Fruit fly (Drosophila melanogaster) whole organism, embryonic: ENCODE data around the gene Bet3.

Experiments used
- Aef1 ChIP-seq: fragments of 200-800 bp; sonication (Bioruptor generic); IDR thresholded peaks from 3 replicates; pipeline ENCODE4 v1.3.6; 2022; ENCODE audit warnings: missing biosample characterization, missing genetic modification characterization
- Atf-2 ChIP-seq: fragments of 200-800 bp; sonication (Bioruptor generic); optimal IDR thresholded peaks from 2 replicates; lab custom pipeline; 2016; ENCODE audit warnings: missing biosample characterization, missing genetic modification characterization
- CG10274 ChIP-seq: fragments of 200-800 bp; sonication (Bioruptor generic); optimal IDR thresholded peaks from 3 replicates; lab custom pipeline; 2017; ENCODE audit warnings: missing biosample characterization, mild to moderate bottlenecking, missing genetic modification characterization
- CG10462 ChIP-seq: fragments of 200-800 bp; sonication (Bioruptor generic); optimal IDR thresholded peaks from 2 replicates; lab custom pipeline; 2016; ENCODE audit warnings: missing biosample characterization, missing genetic modification characterization
- CG10565 ChIP-seq: fragments of 200-800 bp; sonication (Bioruptor generic); optimal IDR thresholded peaks from 3 replicates; lab custom pipeline; 2016; ENCODE audit warnings: missing biosample characterization, mild to moderate bottlenecking, missing genetic modification characterization
- CG11093 ChIP-seq: fragments of 200-800 bp; sonication (Bioruptor generic); IDR thresholded peaks from 3 replicates; pipeline ENCODE4 v1.3.6; 2022; ENCODE audit warnings: missing biosample characterization, missing genetic modification characterization
- CG12071 ChIP-seq: fragments of 200-800 bp; sonication (Bioruptor generic); optimal IDR thresholded peaks from 3 replicates; lab custom pipeline; 2018; ENCODE audit warnings: missing biosample characterization, mild to moderate bottlenecking, missing genetic modification characterization
- CG12236 ChIP-seq: fragments of 200-800 bp; sonication (Bioruptor generic); optimal IDR thresholded peaks from 2 replicates; lab custom pipeline; 2016; ENCODE audit warnings: missing biosample characterization, missing genetic modification characterization
- CG13123 ChIP-seq: fragments of 200-800 bp; sonication (Bioruptor generic); optimal IDR thresholded peaks from 2 replicates; lab custom pipeline; 2016; ENCODE audit warnings: missing biosample characterization, missing genetic modification characterization
- CG14860 ChIP-seq: fragments of 200-800 bp; sonication (Bioruptor generic); IDR thresholded peaks from 3 replicates; pipeline ENCODE4 v1.3.6; 2022; ENCODE audit warnings: missing biosample characterization, missing genetic modification characterization; ENCODE audit not compliant: partially characterized antibody
- CG15011 ChIP-seq: fragments of 200-800 bp; sonication (Bioruptor generic); optimal IDR thresholded peaks from 3 replicates; lab custom pipeline; 2018; ENCODE audit warnings: missing biosample characterization, mild to moderate bottlenecking, missing genetic modification characterization
- CG17359 ChIP-seq: fragments of 200-800 bp; sonication (Bioruptor generic); optimal IDR thresholded peaks from 3 replicates; lab custom pipeline; 2018; ENCODE audit warnings: missing biosample characterization, mild to moderate bottlenecking, missing genetic modification characterization, moderate library complexity
- CG18011 ChIP-seq: fragments of 200-800 bp; sonication (Bioruptor generic); optimal IDR thresholded peaks from 2 replicates; lab custom pipeline; 2017; ENCODE audit warnings: missing biosample characterization, missing genetic modification characterization, mild to moderate bottlenecking, moderate library complexity, missing genotype
- CG2889 ChIP-seq: fragments of 200-800 bp; sonication (Bioruptor generic); IDR thresholded peaks from 3 replicates; pipeline ENCODE4 v1.3.6; 2022; ENCODE audit warnings: missing biosample characterization, missing genetic modification characterization
- CG30403 ChIP-seq: fragments of 200-800 bp; sonication (Bioruptor generic); optimal IDR thresholded peaks from 3 replicates; lab custom pipeline; 2016; ENCODE audit warnings: missing biosample characterization, missing genetic modification characterization
- CG3281 ChIP-seq: fragments of 200-800 bp; sonication (Bioruptor generic); optimal IDR thresholded peaks from 3 replicates; lab custom pipeline; 2017; ENCODE audit warnings: missing biosample characterization, mild to moderate bottlenecking, missing genetic modification characterization
- CG4854 ChIP-seq: fragments of 200-800 bp; sonication (Bioruptor generic); optimal IDR thresholded peaks from 2 replicates; lab custom pipeline; 2016; ENCODE audit warnings: missing biosample characterization, missing genetic modification characterization, inconsistent platforms
- CG6683 ChIP-seq: fragments of 200-800 bp; sonication (Bioruptor generic); optimal IDR thresholded peaks from 2 replicates; lab custom pipeline; 2017; ENCODE audit warnings: missing biosample characterization, mild to moderate bottlenecking, missing genetic modification characterization, missing genetic modification reagents
- CG6765 ChIP-seq: fragments of 200-800 bp; sonication (Bioruptor generic); optimal IDR thresholded peaks from 3 replicates; lab custom pipeline; 2017; ENCODE audit warnings: missing biosample characterization, mild to moderate bottlenecking, missing genetic modification characterization
- CG7271 ChIP-seq: fragments of 200-800 bp; sonication (Bioruptor generic); optimal IDR thresholded peaks from 2 replicates; lab custom pipeline; 2018; ENCODE audit warnings: missing biosample characterization, mild to moderate bottlenecking, missing genetic modification characterization, moderate library complexity
- CG7372 ChIP-seq: fragments of 200-800 bp; sonication (Bioruptor generic); IDR thresholded peaks from 2 replicates; pipeline ENCODE4 v1.3.6; 2022; ENCODE audit warnings: missing biosample characterization, missing genetic modification characterization
- CG8359 ChIP-seq: fragments of 200-800 bp; sonication (Bioruptor generic); optimal IDR thresholded peaks from 2 replicates; lab custom pipeline; 2017; ENCODE audit warnings: missing biosample characterization, mild to moderate bottlenecking, missing genetic modification characterization, borderline replicate concordance
- CG8944 ChIP-seq: fragments of 200-800 bp; sonication (Bioruptor generic); optimal IDR thresholded peaks from 3 replicates; lab custom pipeline; 2016; ENCODE audit warnings: missing biosample characterization, missing genetic modification characterization
- CG9876 ChIP-seq: fragments of 200-800 bp; sonication (Bioruptor generic); optimal IDR thresholded peaks from 2 replicates; lab custom pipeline; 2016; ENCODE audit warnings: missing biosample characterization, missing genetic modification characterization
- Doc2 ChIP-seq: fragments of 200-800 bp; sonication (Bioruptor generic); IDR thresholded peaks from 2 replicates; pipeline ENCODE4 v1.3.6; 2022; ENCODE audit warnings: missing biosample characterization, missing genetic modification characterization
- Hand ChIP-seq: fragments of 200-800 bp; sonication (Bioruptor generic); optimal IDR thresholded peaks from 2 replicates; lab custom pipeline; 2017; ENCODE audit warnings: mild to moderate bottlenecking, missing biosample characterization, missing genetic modification reagents, missing genetic modification characterization
- Hey ChIP-seq: fragments of 200-800 bp; sonication (Bioruptor generic); optimal IDR thresholded peaks from 3 replicates; lab custom pipeline; 2018; ENCODE audit warnings: missing biosample characterization, mild to moderate bottlenecking, missing genetic modification characterization
- Oaz ChIP-seq: fragments of 200-800 bp; sonication (Bioruptor generic); IDR thresholded peaks from 2 replicates; pipeline ENCODE4 v1.3.6; 2022; ENCODE audit warnings: missing biosample characterization, missing genetic modification characterization
- Xbp1 ChIP-seq: fragments of 200-800 bp; sonication (Bioruptor generic); optimal IDR thresholded peaks from 3 replicates; lab custom pipeline; 2016; ENCODE audit warnings: missing biosample characterization, mild to moderate bottlenecking, missing genetic modification characterization
- abd-A ChIP-seq: fragments of 200-800 bp; sonication (Bioruptor generic); optimal IDR thresholded peaks from 3 replicates; lab custom pipeline; 2019; ENCODE audit warnings: missing biosample characterization, mild to moderate bottlenecking, missing genetic modification characterization, moderate library complexity
- ato ChIP-seq: fragments of 200-800 bp; sonication (Bioruptor generic); IDR thresholded peaks from 2 replicates; pipeline ENCODE4 v1.3.6; 2022; ENCODE audit warnings: missing biosample characterization, missing genetic modification characterization; ENCODE audit not compliant: partially characterized antibody
- br ChIP-seq: fragments of >200 bp; optimal IDR thresholded peaks from 2 replicates; lab custom pipeline; 2017
- cad ChIP-seq: fragments of >200 bp; optimal IDR thresholded peaks from 2 replicates; lab custom pipeline; 2017; ENCODE audit warnings: missing biosample characterization, missing genetic modification characterization
- crp ChIP-seq, 2 experiments: fragments of 200-800 bp; sonication (Bioruptor generic); optimal IDR thresholded peaks; 2 replicates in 1 of 2; 3 replicates in 1 of 2; lab custom pipeline; 2017; ENCODE audit warnings: missing biosample characterization in 2 of 2, missing genetic modification characterization in 2 of 2, mild to moderate bottlenecking in 1 of 2, moderate library complexity in 1 of 2
- ems ChIP-seq: fragments of 200-800 bp; sonication (Bioruptor generic); optimal IDR thresholded peaks from 3 replicates; lab custom pipeline; 2016; ENCODE audit warnings: missing biosample characterization, missing genetic modification characterization
- eve ChIP-seq, 2 experiments: fragments of >200 bp; optimal IDR thresholded peaks; 2 replicates each; lab custom pipeline; 2017; ENCODE audit warnings: missing biosample characterization in 2 of 2, missing genetic modification characterization in 2 of 2
- fd3F ChIP-seq: fragments of 200-800 bp; sonication (Bioruptor generic); optimal IDR thresholded peaks from 2 replicates; lab custom pipeline; 2018; ENCODE audit warnings: missing biosample characterization, mild to moderate bottlenecking, missing genetic modification characterization, moderate library complexity
- gfzf ChIP-seq: fragments of 200-800 bp; sonication (Bioruptor generic); optimal IDR thresholded peaks from 2 replicates; lab custom pipeline; 2016; ENCODE audit warnings: missing biosample characterization, mild to moderate bottlenecking, missing genetic modification characterization, moderate library complexity
- hbn ChIP-seq: fragments of 200-800 bp; sonication (Bioruptor generic); IDR thresholded peaks from 2 replicates; pipeline ENCODE4 v1.3.6; 2022; ENCODE audit warnings: missing biosample characterization, missing genetic modification characterization; ENCODE audit not compliant: partially characterized antibody
- lab ChIP-seq: fragments of 200-800 bp; sonication (Bioruptor generic); optimal IDR thresholded peaks from 3 replicates; lab custom pipeline; 2017; ENCODE audit warnings: missing biosample characterization, missing genetic modification characterization, mild to moderate bottlenecking, moderate library complexity, missing genetic modification reagents
- lilli ChIP-seq: fragments of 200-800 bp; sonication (Bioruptor generic); optimal IDR thresholded peaks from 3 replicates; lab custom pipeline; 2016; ENCODE audit warnings: missing biosample characterization, missing genetic modification characterization
- mld ChIP-seq: fragments of 200-800 bp; sonication (Bioruptor generic); IDR thresholded peaks from 3 replicates; pipeline ENCODE4 v1.3.6; 2022; ENCODE audit warnings: missing biosample characterization, missing genetic modification characterization; ENCODE audit not compliant: partially characterized antibody
- nerfin-1 ChIP-seq: fragments of 200-800 bp; sonication (Bioruptor generic); optimal IDR thresholded peaks from 3 replicates; lab custom pipeline; 2019; ENCODE audit warnings: missing biosample characterization, mild to moderate bottlenecking, missing genetic modification characterization, moderate library complexity
- oc ChIP-seq: fragments of 200-800 bp; sonication (Bioruptor generic); optimal IDR thresholded peaks from 2 replicates; lab custom pipeline; 2018; ENCODE audit warnings: missing biosample characterization, mild to moderate bottlenecking, missing genetic modification characterization, moderate library complexity
- pb ChIP-seq: fragments of 200-800 bp; sonication (Bioruptor generic); optimal IDR thresholded peaks from 3 replicates; lab custom pipeline; 2016; ENCODE audit warnings: missing biosample characterization, missing genetic modification characterization
- sima ChIP-seq: fragments of 200-800 bp; sonication (Bioruptor generic); optimal IDR thresholded peaks from 2 replicates; lab custom pipeline; 2016; ENCODE audit warnings: missing biosample characterization, missing genetic modification characterization
- trh ChIP-seq: fragments of 200-800 bp; sonication (Bioruptor generic); optimal IDR thresholded peaks from 2 replicates; lab custom pipeline; 2016; ENCODE audit warnings: missing biosample characterization, missing genetic modification characterization
- wdn ChIP-seq: fragments of 200-800 bp; sonication (Bioruptor generic); IDR thresholded peaks from 2 replicates; pipeline ENCODE4 v1.3.6; 2022; ENCODE audit warnings: missing biosample characterization, missing genetic modification characterization
- zfh1 ChIP-seq: fragments of 200-800 bp; sonication (Bioruptor generic); IDR thresholded peaks from 3 replicates; pipeline ENCODE4 v1.3.6; 2022; ENCODE audit warnings: missing biosample characterization, missing genetic modification characterization

Gene Bet3

DNA sequence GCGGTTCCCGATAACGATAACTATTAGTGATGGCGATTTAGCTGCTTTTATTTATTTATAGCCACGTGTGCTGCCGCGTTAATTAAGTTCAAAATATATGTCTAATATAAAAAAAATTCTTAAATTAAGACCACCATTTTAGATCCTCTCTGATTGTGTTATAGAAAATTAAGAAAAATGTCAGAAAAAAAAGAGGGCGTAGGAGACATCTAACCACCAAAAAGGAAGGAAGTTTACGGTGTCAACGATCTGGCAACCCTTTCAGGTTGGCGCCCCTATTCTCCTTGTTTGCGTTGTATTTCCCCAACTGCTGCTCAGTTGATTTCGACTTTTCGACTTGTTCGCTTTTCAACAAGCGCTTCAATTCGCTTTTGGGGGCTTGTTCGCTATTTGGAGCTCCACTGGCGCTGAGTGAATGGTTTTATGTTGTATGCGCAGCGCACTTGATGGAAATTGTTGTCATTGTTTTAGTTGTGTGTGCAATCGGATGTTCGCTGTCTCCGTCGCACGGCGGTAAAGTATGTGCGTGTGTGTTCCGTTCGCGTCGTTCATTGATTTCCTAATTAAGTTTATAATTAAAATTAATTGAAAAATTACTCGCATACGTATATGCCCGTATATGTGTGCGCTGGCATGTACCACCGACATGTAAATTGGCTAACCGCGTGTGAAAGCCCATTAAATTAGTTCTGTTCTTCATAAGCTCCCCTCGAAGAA, 18.9 kb upstream of the Bet3 start, which contains the start of the genes CG3434 and CG44838 (continued):
- TF ChIP-seq CG9876 (peak; percentile 35), CG13123 (GFP tag; lab: Kevin White, UChicago) (peak; percentile 74), hbn (GFP tag; lab: Robert Waterston, UW) (no peak), Xbp1 (GFP tag; lab: Kevin White, UChicago) (peak; percentile 88), lab (peak; percentile 85), Oaz (GFP tag; lab: Robert Waterston, UW) (no peak), CG6765 (peak; percentile 76), wdn (GFP tag; lab: Robert Waterston, UW) (peak; percentile 40; the same call in 1 of the 2 replicates), CG10274 (GFP tag; lab: Kevin White, UChicago) (peak; percentile 45), CG15011 (GFP tag; lab: Kevin White, UChicago) (peak; percentile 54), Atf-2 (GFP tag; lab: Kevin White, UChicago) (peak; percentile 19), trh (GFP tag; lab: Kevin White, UChicago) (peak; percentile 15), CG3281 (peak; percentile 79), CG10565 (GFP tag; lab: Kevin White, UChicago) (peak; percentile 11), ato (no peak), CG7271 (tag; lab: Kevin White, UChicago) (peak; percentile 23), CG7372 (GFP tag; lab: Robert Waterston, UW) (peak; percentile 57; the same call in 1 of the 2 replicates), CG4854 (GFP tag; lab: Kevin White, UChicago) (peak; percentile 48), CG2889 (GFP tag; lab: Robert Waterston, UW) (peak; percentile 60; the same call in 2 of the 3 replicates), gfzf (GFP tag; lab: Kevin White, UChicago) (peak; percentile 16), pb (GFP tag; lab: Kevin White, UChicago) (no peak), fd3F (peak; percentile 68), nerfin-1 (tag; lab: Kevin White, UChicago) (peak; percentile 68), CG8359 (GFP tag; lab: Kevin White, UChicago) (no peak), oc (tag; lab: Kevin White, UChicago) (peak; percentile 49), CG12071 (GFP tag; lab: Kevin White, UChicago) (peak; percentile 18), CG14860 (GFP tag; lab: Robert Waterston, UW) (no peak), zfh1 (peak; percentile 68; the same call in 2 of the 3 replicates), CG12236 (GFP tag; lab: Kevin White, UChicago) (peak; percentile 2), Aef1 (peak; percentile 57), CG18011 (GFP tag; lab: Kevin White, UChicago) (peak; percentile 58), abd-A (peak; percentile 80), CG11093 (peak; percentile 45; the same call in 1 of the 3 replicates), cad (GFP tag; lab: Kevin White, UChicago) (peak; percentile 15), CG17359 (peak; percentile 79), CG10462 (GFP tag; lab: Kevin White, UChicago) (peak; percentile 73), CG8944 (GFP tag; lab: Kevin White, UChicago) (peak; percentile 55), br (lab: Kevin White, UChicago) (no peak), crp (GFP tag; optimal IDR thresholded peaks at IDR 0.05; lab: Kevin White, UChicago) (peak in 1 of 2 experiments; percentile 55), lilli (GFP tag; lab: Kevin White, UChicago) (peak; percentile 90), mld (GFP tag; lab: Robert Waterston, UW) (no peak), CG6683 (peak; percentile 62), sima (GFP tag; lab: Kevin White, UChicago) (peak; percentile 29), Hand (peak; percentile 66), Doc2 (GFP tag; lab: Robert Waterston, UW) (no peak), Hey (peak; percentile 9), eve (GFP tag; optimal IDR thresholded peaks at IDR 0.05; lab: Kevin White, UChicago) (no peak), ems (GFP tag; lab: Kevin White, UChicago) (peak; percentile 77), CG30403 (GFP tag; lab: Kevin White, UChicago) (peak; percentile 88)
